Worm (Caenorhabditis elegans): Measurements from ENCODE around the gene rnp-3.

DNA sequence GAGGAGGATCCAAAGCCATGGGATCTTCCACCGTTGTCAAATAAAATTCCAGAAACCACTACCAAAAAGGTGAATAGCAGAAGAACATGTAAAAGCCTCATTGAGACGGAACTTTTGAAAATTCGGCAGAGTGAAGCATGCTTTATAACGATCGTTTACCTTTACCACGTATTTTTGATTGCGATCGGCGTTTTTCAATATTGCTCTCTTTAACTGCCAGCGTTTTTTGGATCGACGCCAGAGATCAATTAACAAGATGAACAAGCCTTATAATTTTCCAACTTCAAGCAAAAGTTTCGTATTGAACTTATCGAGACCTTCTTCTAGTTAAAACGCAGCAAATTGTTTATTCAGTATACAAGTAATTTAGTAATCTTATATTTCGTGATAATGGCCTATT, 34.9 kb upstream of the rnp-3 start, which contains the start of gene F49F1.10:
- TF ChIP-seq ama-1 (optimal IDR thresholded peaks at IDR 0.05) (no peak), ceh-48 (tag; optimal IDR thresholded peaks at IDR 0.05) (no peak), dve-1 (tag; optimal IDR thresholded peaks at IDR 0.05) (no peak), T23F11.4 (GFP tag; optimal IDR thresholded peaks at IDR 0.05) (no peak), fkh-10 (GFP tag; optimal IDR thresholded peaks at IDR 0.05) (no peak), ets-4 (tag; optimal IDR thresholded peaks at IDR 0.05) (no peak), gmeb-2 (tag; optimal IDR thresholded peaks at IDR 0.05) (no peak), ceh-6 (GFP tag; optimal IDR thresholded peaks at IDR 0.05) (no peak), elt-2 (tag; optimal IDR thresholded peaks at IDR 0.05) (no peak), K09A11.1 (tag; optimal IDR thresholded peaks at IDR 0.05; ENCODE audit: insufficient read depth) (no peak), eyg-1 (tag; optimal IDR thresholded peaks at IDR 0.05) (no peak), unc-3 (GFP tag; conservative IDR thresholded peaks at IDR 0.05) (no peak), unc-3 (tag; optimal IDR thresholded peaks at IDR 0.05) (no peak), fax-1 (tag; optimal IDR thresholded peaks at IDR 0.05) (no peak)

Measured in whole organism, late embryonic.